Worm (Caenorhabditis elegans): ENCODE results near the gene ceh-21.

ce11 chrX:1830475-1830874 is 22.1 kb downstream of the ceh-21 start:
- TF ChIP-seq med-1 (GFP tag; optimal IDR thresholded peaks at IDR 0.05; ENCODE audit: insufficient read depth) (no peak), klf-2 (GFP tag; conservative IDR thresholded peaks at IDR 0.05) (no peak), flt-1 (GFP tag; IDR thresholded peaks at IDR 0.05) (no peak), tab-1 (GFP tag; IDR thresholded peaks at IDR 0.05) (no peak), ref-1 (GFP tag; conservative IDR thresholded peaks at IDR 0.05) (no peak), ztf-29 (GFP tag; IDR thresholded peaks at IDR 0.05) (no peak)
